Fruit fly (Drosophila melanogaster) whole organism, embryonic: ENCODE results near the gene CG2444.

Source experiments
- B-H1 ChIP-seq: fragments of 200-800 bp; sonication (Bioruptor generic); IDR thresholded peaks from 3 replicates; pipeline ENCODE4 v1.3.6; 2022; ENCODE audit warnings: missing biosample characterization, missing genetic modification characterization
- Bgb ChIP-seq: fragments of 200-800 bp; sonication (Bioruptor generic); IDR thresholded peaks from 2 replicates; pipeline ENCODE4 v1.3.6; 2022; ENCODE audit warnings: missing biosample characterization, missing genetic modification characterization; ENCODE audit not compliant: partially characterized antibody
- CG10654 ChIP-seq: fragments of 200-800 bp; sonication (Bioruptor generic); optimal IDR thresholded peaks from 2 replicates; lab custom pipeline; 2016; ENCODE audit warnings: missing biosample characterization, missing genetic modification characterization
- CG11504 ChIP-seq: fragments of 200-800 bp; sonication (Bioruptor generic); optimal IDR thresholded peaks from 3 replicates; lab custom pipeline; 2019; ENCODE audit warnings: missing biosample characterization, mild to moderate bottlenecking, missing genetic modification characterization, moderate library complexity
- CG11560 ChIP-seq: fragments of 200-800 bp; sonication (Bioruptor generic); IDR thresholded peaks from 3 replicates; pipeline ENCODE4 v1.3.6; 2022; ENCODE audit warnings: missing biosample characterization, missing genetic modification characterization
- CG11695 ChIP-seq: fragments of 200-800 bp; sonication (Bioruptor generic); IDR thresholded peaks from 3 replicates; pipeline ENCODE4 v1.3.6; 2022; ENCODE audit warnings: missing biosample characterization, missing genetic modification characterization
- CG1233 ChIP-seq: fragments of 200-800 bp; sonication (Bioruptor generic); optimal IDR thresholded peaks from 4 replicates; lab custom pipeline; 2018; ENCODE audit warnings: missing biosample characterization, mild to moderate bottlenecking, missing genetic modification characterization
- CG15011 ChIP-seq: fragments of 200-800 bp; sonication (Bioruptor generic); optimal IDR thresholded peaks from 3 replicates; lab custom pipeline; 2018; ENCODE audit warnings: missing biosample characterization, mild to moderate bottlenecking, missing genetic modification characterization
- CG17802 ChIP-seq: fragments of 200-800 bp; sonication (Bioruptor generic); optimal IDR thresholded peaks from 2 replicates; lab custom pipeline; 2018; ENCODE audit warnings: missing biosample characterization, mild to moderate bottlenecking, missing genetic modification characterization, moderate library complexity
- CG18011 ChIP-seq: fragments of 200-800 bp; sonication (Bioruptor generic); optimal IDR thresholded peaks from 2 replicates; lab custom pipeline; 2017; ENCODE audit warnings: missing biosample characterization, missing genetic modification characterization, mild to moderate bottlenecking, moderate library complexity, missing genotype
- CG2129 ChIP-seq: fragments of 200-800 bp; sonication (Bioruptor generic); IDR thresholded peaks from 2 replicates; pipeline ENCODE4 v1.3.6; 2022; ENCODE audit warnings: missing biosample characterization, missing genetic modification characterization; ENCODE audit not compliant: partially characterized antibody
- CG31388 ChIP-seq: fragments of 200-800 bp; sonication (Bioruptor generic); optimal IDR thresholded peaks from 2 replicates; lab custom pipeline; 2016; ENCODE audit warnings: missing biosample characterization, missing genetic modification characterization
- CG3407 ChIP-seq: fragments of 200-800 bp; sonication (Bioruptor generic); optimal IDR thresholded peaks from 2 replicates; lab custom pipeline; 2018; ENCODE audit warnings: missing biosample characterization, mild to moderate bottlenecking, missing genetic modification characterization
- CG34224 ChIP-seq: fragments of 200-800 bp; sonication (Bioruptor generic); IDR thresholded peaks from 3 replicates; pipeline ENCODE4 v1.3.6; 2022; ENCODE audit warnings: missing biosample characterization, missing genetic modification characterization; ENCODE audit not compliant: partially characterized antibody
- CG3847 ChIP-seq: fragments of 200-800 bp; sonication (Bioruptor generic); IDR thresholded peaks from 2 replicates; pipeline ENCODE4 v1.3.6; 2022; ENCODE audit warnings: missing biosample characterization, missing genetic modification characterization
- CG42726 ChIP-seq: fragments of 200-800 bp; sonication (Bioruptor generic); IDR thresholded peaks from 2 replicates; pipeline ENCODE4 v1.3.6; 2022; ENCODE audit warnings: missing biosample characterization, missing genetic modification characterization; ENCODE audit not compliant: partially characterized antibody
- CG5180 ChIP-seq: fragments of 200-800 bp; sonication (Bioruptor generic); optimal IDR thresholded peaks from 3 replicates; lab custom pipeline; 2017; ENCODE audit warnings: missing biosample characterization, missing genetic modification characterization, mild to moderate bottlenecking, moderate library complexity, missing genetic modification reagents
- CG6854 ChIP-seq: fragments of 200-800 bp; sonication (Bioruptor generic); optimal IDR thresholded peaks from 3 replicates; lab custom pipeline; 2017; ENCODE audit warnings: missing biosample characterization, mild to moderate bottlenecking, missing genetic modification characterization
- CG7928 ChIP-seq: fragments of 200-800 bp; sonication (Bioruptor generic); optimal IDR thresholded peaks from 2 replicates; lab custom pipeline; 2017; ENCODE audit warnings: missing biosample characterization, mild to moderate bottlenecking, missing genetic modification characterization
- CG7963 ChIP-seq: fragments of 200-800 bp; sonication (Bioruptor generic); IDR thresholded peaks from 3 replicates; pipeline ENCODE4 v1.3.6; 2022; ENCODE audit warnings: missing biosample characterization, missing genetic modification characterization; ENCODE audit not compliant: partially characterized antibody
- CG8944 ChIP-seq: fragments of 200-800 bp; sonication (Bioruptor generic); optimal IDR thresholded peaks from 3 replicates; lab custom pipeline; 2016; ENCODE audit warnings: missing biosample characterization, missing genetic modification characterization
- CG9727 ChIP-seq: fragments of 200-800 bp; sonication (Bioruptor generic); optimal IDR thresholded peaks from 3 replicates; lab custom pipeline; 2017; ENCODE audit warnings: missing biosample characterization, mild to moderate bottlenecking, missing genetic modification characterization
- CG9876 ChIP-seq: fragments of 200-800 bp; sonication (Bioruptor generic); optimal IDR thresholded peaks from 2 replicates; lab custom pipeline; 2016; ENCODE audit warnings: missing biosample characterization, missing genetic modification characterization
- CG9932 ChIP-seq: fragments of 200-800 bp; sonication (Bioruptor generic); IDR thresholded peaks from 2 replicates; pipeline ENCODE4 v1.3.6; 2022; ENCODE audit warnings: missing biosample characterization, missing genetic modification characterization
- Dp ChIP-seq: fragments of 200-800 bp; sonication (Bioruptor generic); optimal IDR thresholded peaks from 2 replicates; lab custom pipeline; 2018; ENCODE audit warnings: missing biosample characterization, mild to moderate bottlenecking, missing genetic modification characterization, moderate library complexity
- Hand ChIP-seq: fragments of 200-800 bp; sonication (Bioruptor generic); optimal IDR thresholded peaks from 2 replicates; lab custom pipeline; 2017; ENCODE audit warnings: mild to moderate bottlenecking, missing biosample characterization, missing genetic modification reagents, missing genetic modification characterization
- Hmr ChIP-seq: fragments of 200-800 bp; sonication (Bioruptor generic); optimal IDR thresholded peaks from 3 replicates; lab custom pipeline; 2017; ENCODE audit warnings: mild to moderate bottlenecking, missing biosample characterization, missing genetic modification reagents, missing genetic modification characterization
- Lpt ChIP-seq: fragments of >200 bp; optimal IDR thresholded peaks from 2 replicates; lab custom pipeline; 2018; ENCODE audit warnings: missing biosample characterization, missing genetic modification characterization
- MESR4 ChIP-seq: fragments of 200-800 bp; sonication (Bioruptor generic); optimal IDR thresholded peaks from 2 replicates; lab custom pipeline; 2018; ENCODE audit warnings: missing biosample characterization, mild to moderate bottlenecking, missing genetic modification characterization, moderate library complexity
- Mad ChIP-seq: fragments of 200-800 bp; sonication (Bioruptor generic); optimal IDR thresholded peaks from 2 replicates; lab custom pipeline; 2016; ENCODE audit warnings: missing biosample characterization, missing genetic modification characterization
- Mrtf ChIP-seq: fragments of 200-800 bp; sonication (Bioruptor generic); IDR thresholded peaks from 3 replicates; pipeline ENCODE4 v1.3.6; 2022; ENCODE audit warnings: missing biosample characterization, missing genetic modification characterization
- Ravus ChIP-seq: fragments of 200-800 bp; sonication (Bioruptor generic); IDR thresholded peaks from 2 replicates; pipeline ENCODE4 v1.3.6; 2022; ENCODE audit warnings: missing biosample characterization, missing genetic modification characterization
- Six4 ChIP-seq: fragments of 200-800 bp; sonication (Bioruptor generic); optimal IDR thresholded peaks from 2 replicates; lab custom pipeline; 2016; ENCODE audit warnings: missing biosample characterization, missing genetic modification characterization
- YL-1 ChIP-seq: fragments of 200-800 bp; sonication (Bioruptor generic); optimal IDR thresholded peaks from 3 replicates; lab custom pipeline; 2017; ENCODE audit warnings: missing biosample characterization, mild to moderate bottlenecking, missing genetic modification characterization
- ara ChIP-seq: fragments of 200-800 bp; sonication (Bioruptor generic); IDR thresholded peaks from 2 replicates; pipeline ENCODE4 v1.3.6; 2022; ENCODE audit warnings: missing biosample characterization, missing genetic modification characterization
- bbx ChIP-seq: fragments of 200-800 bp; sonication (Bioruptor generic); IDR thresholded peaks from 2 replicates; pipeline ENCODE4 v1.3.6; 2022; ENCODE audit warnings: missing biosample characterization, missing genetic modification characterization; ENCODE audit not compliant: partially characterized antibody
- bowl ChIP-seq: fragments of 200-800 bp; sonication (Bioruptor generic); IDR thresholded peaks from 2 replicates; pipeline ENCODE4 v1.3.6; 2022; ENCODE audit warnings: missing biosample characterization, missing genetic modification characterization
- btn ChIP-seq: fragments of 200-800 bp; sonication (Bioruptor generic); optimal IDR thresholded peaks from 2 replicates; lab custom pipeline; 2016; ENCODE audit warnings: missing biosample characterization, missing genetic modification characterization
- cad ChIP-seq: fragments of >200 bp; optimal IDR thresholded peaks from 2 replicates; lab custom pipeline; 2017; ENCODE audit warnings: missing biosample characterization, missing genetic modification characterization
- ci ChIP-seq: fragments of 200-800 bp; sonication (Bioruptor generic); IDR thresholded peaks from 3 replicates; pipeline ENCODE4 v1.3.6; 2022; ENCODE audit warnings: missing biosample characterization, missing genetic modification characterization
- dmrt11E ChIP-seq: fragments of 200-800 bp; sonication (Bioruptor generic); optimal IDR thresholded peaks from 3 replicates; lab custom pipeline; 2018; ENCODE audit warnings: missing biosample characterization, mild to moderate bottlenecking, missing genetic modification characterization, moderate library complexity
- fd3F ChIP-seq: fragments of 200-800 bp; sonication (Bioruptor generic); optimal IDR thresholded peaks from 2 replicates; lab custom pipeline; 2018; ENCODE audit warnings: missing biosample characterization, mild to moderate bottlenecking, missing genetic modification characterization, moderate library complexity
- gcm ChIP-seq: fragments of 200-800 bp; sonication (Bioruptor generic); optimal IDR thresholded peaks from 2 replicates; lab custom pipeline; 2019; ENCODE audit warnings: missing biosample characterization, mild to moderate bottlenecking, missing genetic modification characterization, moderate library complexity
- jumu ChIP-seq: fragments of 200-800 bp; sonication (Bioruptor generic); optimal IDR thresholded peaks from 3 replicates; lab custom pipeline; 2016; ENCODE audit warnings: missing biosample characterization, missing genetic modification characterization
- ro ChIP-seq: fragments of 200-800 bp; sonication (Bioruptor generic); IDR thresholded peaks from 2 replicates; pipeline ENCODE4 v1.3.6; 2022; ENCODE audit warnings: missing biosample characterization, missing genetic modification characterization
- sisA ChIP-seq: fragments of 200-800 bp; sonication (Bioruptor generic); IDR thresholded peaks from 2 replicates; pipeline ENCODE4 v1.3.6; 2022; ENCODE audit warnings: missing biosample characterization, missing genetic modification characterization
- zf30C ChIP-seq: fragments of 200-800 bp; sonication (Bioruptor generic); optimal IDR thresholded peaks from 3 replicates; lab custom pipeline; 2018; ENCODE audit warnings: missing biosample characterization, mild to moderate bottlenecking, missing genetic modification characterization
- zfh2 ChIP-seq: fragments of 200-800 bp; sonication (Bioruptor generic); optimal IDR thresholded peaks from 2 replicates; lab custom pipeline; 2016; ENCODE audit warnings: missing biosample characterization, missing genetic modification characterization

The CG2444 gene

DNA sequence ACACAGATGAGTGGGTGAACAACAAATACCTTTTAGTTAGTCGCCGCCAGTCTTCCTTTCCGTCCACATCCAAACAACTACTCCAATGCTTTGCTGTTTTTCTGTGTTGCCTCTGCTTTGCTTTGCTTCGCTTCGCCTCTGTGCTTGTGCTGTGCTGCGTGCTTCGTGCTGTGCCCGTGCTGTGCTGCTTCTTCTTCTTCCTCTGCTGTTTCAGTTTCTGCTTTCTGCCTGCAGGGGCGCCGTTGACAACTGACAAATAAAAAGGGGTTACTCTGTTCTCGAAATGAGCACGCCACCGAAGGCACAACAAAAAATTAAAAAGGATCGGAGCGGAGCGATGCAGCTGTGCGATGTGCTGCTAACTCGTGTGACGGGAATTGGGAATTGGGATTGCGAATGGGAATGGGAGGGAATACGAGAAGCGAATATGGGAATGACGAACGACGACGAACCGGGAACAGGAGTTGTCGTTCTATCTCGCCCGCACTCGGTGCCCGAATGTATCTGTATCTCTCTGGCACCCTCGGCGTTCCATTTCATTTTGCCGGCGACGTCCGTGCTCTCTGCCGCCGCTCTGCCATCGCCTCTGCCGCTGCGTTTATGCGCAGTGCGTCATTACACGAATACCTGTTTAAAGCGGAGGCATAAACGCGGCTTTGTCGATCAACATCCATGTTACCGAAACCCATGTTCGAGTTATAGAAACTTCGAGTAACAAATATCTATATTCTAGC lies 9.6 kb upstream of the CG2444 start (continued):
- TF ChIP-seq bowl (GFP tag; lab: Robert Waterston, UW) (peak; percentile 34; the same call in 1 of the 2 replicates), CG2129 (0 out of 2 replicates have a peak, but pooled peaks have one; percentile 10), CG11560 (tag; lab: Robert Waterston, UW) (peak; percentile 47; the same call in 2 of the 3 replicates), MESR4 (GFP tag; lab: Kevin White, UChicago) (peak; percentile 37), CG34224 (GFP tag; lab: Robert Waterston, UW) (0 out of 3 replicates have a peak, but pooled peaks have one; percentile 17), CG7963 (GFP tag; lab: Robert Waterston, UW) (0 out of 3 replicates have a peak, but pooled peaks have one; percentile 57), YL-1 (no peak), CG1233 (GFP tag; lab: Kevin White, UChicago) (peak; percentile 56), Hmr (GFP tag; lab: Kevin White, UChicago) (peak; percentile 77), Mad (GFP tag; lab: Kevin White, UChicago) (peak; percentile 54), CG7928 (GFP tag; lab: Kevin White, UChicago) (peak; percentile 37), CG18011 (peak; percentile 64), cad (GFP tag; lab: Kevin White, UChicago) (no peak), CG11695 (GFP tag; lab: Robert Waterston, UW) (peak; percentile 75), Ravus (GFP tag; lab: Robert Waterston, UW) (no peak), Six4 (GFP tag; lab: Kevin White, UChicago) (peak; percentile 29), CG9876 (GFP tag; lab: Kevin White, UChicago) (peak; percentile 43), CG3847 (peak; percentile 68), CG31388 (GFP tag; lab: Kevin White, UChicago) (no peak), Dp (GFP tag; lab: Kevin White, UChicago) (no peak), CG3407 (peak; percentile 25), jumu (GFP tag; lab: Kevin White, UChicago) (peak; percentile 87), sisA (GFP tag; lab: Robert Waterston, UW) (peak; percentile 73), zf30C (GFP tag; lab: Kevin White, UChicago) (no peak), CG11504 (tag; lab: Kevin White, UChicago) (peak; percentile 71), ara (GFP tag; lab: Robert Waterston, UW) (peak; percentile 57), gcm (peak; percentile 13), bbx (GFP tag; lab: Robert Waterston, UW) (peak; percentile 35; the same call in 1 of the 2 replicates), CG9932 (peak; percentile 69), ro (GFP tag; lab: Robert Waterston, UW) (no peak), B-H1 (GFP tag; lab: Robert Waterston, UW) (peak; percentile 46), dmrt11E (tag; lab: Kevin White, UChicago) (no peak), CG6854 (GFP tag; lab: Kevin White, UChicago) (no peak), Hand (GFP tag; lab: Kevin White, UChicago) (no peak), fd3F (GFP tag; lab: Kevin White, UChicago) (peak; percentile 46), CG17802 (tag; lab: Kevin White, UChicago) (peak; percentile 6), CG8944 (GFP tag; lab: Kevin White, UChicago) (peak; percentile 64), Bgb (no peak), ci (GFP tag; lab: Robert Waterston, UW) (peak; percentile 78), CG15011 (GFP tag; lab: Kevin White, UChicago) (peak; percentile 38), Lpt (GFP tag; lab: Kevin White, UChicago) (no peak), CG5180 (GFP tag; lab: Kevin White, UChicago) (peak; percentile 53), zfh2 (GFP tag; lab: Kevin White, UChicago) (peak; percentile 82), Mrtf (GFP tag; lab: Robert Waterston, UW) (peak; percentile 66), CG42726 (no peak), btn (GFP tag; lab: Kevin White, UChicago) (no peak), CG9727 (GFP tag; lab: Kevin White, UChicago) (peak; percentile 54), CG10654 (peak; percentile 21)
